Worm (Caenorhabditis elegans) whole organism, mixed stage, embryonic: ENCODE measurements around the gene fbxa-171.

Experiments
- blmp-1 ChIP-seq: fragments of 150-350 bp; optimal IDR thresholded peaks from 2 replicates; lab custom pipeline; 2014; ENCODE audit warnings: missing biosample characterization, missing genetic modification characterization
- elt-1 ChIP-seq: sonication (generic microtip); optimal IDR thresholded peaks from 2 replicates; lab custom pipeline; 2017; ENCODE audit warnings: missing genetic modification characterization, mild to moderate bottlenecking, missing compliant biosample characterization, antibody characterized with exemption, moderate library complexity, borderline replicate concordance; ENCODE audit not compliant: insufficient read depth
- elt-3 ChIP-seq: fragments of 150-350 bp; optimal IDR thresholded peaks from 2 replicates; lab custom pipeline; 2014; ENCODE audit warnings: missing biosample characterization, missing genetic modification characterization
- mab-5 ChIP-seq: fragments of 150-350 bp; optimal IDR thresholded peaks from 2 replicates; lab custom pipeline; 2014; ENCODE audit warnings: missing biosample characterization, missing genetic modification characterization
- nhr-28 ChIP-seq: fragments of 150-350 bp; optimal IDR thresholded peaks from 2 replicates; lab custom pipeline; 2014; ENCODE audit warnings: missing biosample characterization, missing genetic modification characterization
- pha-4 ChIP-seq: fragments of 150-350 bp; optimal IDR thresholded peaks from 2 replicates; lab custom pipeline; 2018; ENCODE audit warnings: missing biosample characterization, missing genetic modification reagents, missing genetic modification characterization
- sptf-1 ChIP-seq: sonication (generic microtip); optimal IDR thresholded peaks from 2 replicates; lab custom pipeline; 2017; ENCODE audit warnings: mild to moderate bottlenecking, missing genetic modification characterization, moderate library complexity, missing compliant biosample characterization
- unc-120 ChIP-seq: sonication (generic microtip); optimal IDR thresholded peaks from 2 replicates; lab custom pipeline; 2017; ENCODE audit warnings: missing genetic modification characterization, missing compliant biosample characterization; ENCODE audit not compliant: poor library complexity, severe bottlenecking
- unc-62 ChIP-seq: fragments of 150-350 bp; optimal IDR thresholded peaks from 2 replicates; lab custom pipeline; 2014; ENCODE audit warnings: missing biosample characterization, missing genetic modification reagents, missing genetic modification characterization

- TF ChIP-seq elt-3 (tag; lab: Kevin White, UChicago), result no peak
- no peak for TF ChIP-seq blmp-1 (tag; lab: Kevin White, UChicago)
- no peak for TF ChIP-seq elt-1 (tag; lab: Kevin White, UChicago)
- TF ChIP-seq pha-4, result no peak
- TF ChIP-seq mab-5, result no peak
- TF ChIP-seq nhr-28 (tag; lab: Kevin White, UChicago), result no peak
- TF ChIP-seq sptf-1 (tag; lab: Kevin White, UChicago), result no peak
- no peak for TF ChIP-seq unc-120
- no peak for TF ChIP-seq unc-62 (GFP tag; lab: Kevin White, UChicago)
Measured at ce11 chrV:17527729-17528128, 38.1 kb downstream of the fbxa-171 start, which contains the start of gene srz-90.
